Worm (Caenorhabditis elegans) whole organism, L1 larva: Measurements from ENCODE around the gene fbxb-3.

ENCODE experiments used
- C04F5.9 ChIP-seq: sonication (generic microtip); optimal IDR thresholded peaks from 2 replicates; lab custom pipeline; 2016; ENCODE audit warnings: missing genetic modification characterization, missing compliant biosample characterization
- fkh-10 ChIP-seq: sonication (generic microtip); optimal IDR thresholded peaks from 2 replicates; lab custom pipeline; 2017; ENCODE audit warnings: missing biosample characterization, missing genetic modification reagents, missing genetic modification characterization
- hlh-17 ChIP-seq: fragments of 200-800 bp; sonication (Bioruptor generic); optimal IDR thresholded peaks from 2 replicates; lab custom pipeline; 2018; ENCODE audit warnings: missing genetic modification characterization, mild to moderate bottlenecking, missing compliant biosample characterization, moderate library complexity, borderline replicate concordance
- hlh-4 ChIP-seq: sonication (generic microtip); optimal IDR thresholded peaks from 2 replicates; lab custom pipeline; 2016; ENCODE audit warnings: mild to moderate bottlenecking, missing genetic modification characterization, missing compliant biosample characterization
- lsy-2 ChIP-seq, 2 experiments: fragments of 150-350 bp; optimal IDR thresholded peaks; 2 replicates each; lab custom pipeline; 2014; ENCODE audit warnings: missing biosample characterization in 2 of 2, missing genetic modification characterization in 2 of 2
- nhr-11 ChIP-seq: fragments of 150-350 bp; optimal IDR thresholded peaks from 2 replicates; lab custom pipeline; 2014; ENCODE audit warnings: missing biosample characterization, missing genetic modification characterization
- nhr-76 ChIP-seq: sonication (generic microtip); optimal IDR thresholded peaks from 2 replicates; lab custom pipeline; 2017; ENCODE audit warnings: missing biosample characterization, missing genetic modification characterization
- pqm-1 ChIP-seq: sonication (generic microtip); optimal IDR thresholded peaks from 3 replicates; lab custom pipeline; 2017; ENCODE audit warnings: missing biosample characterization, missing genetic modification characterization
- tbx-2 ChIP-seq: sonication (generic microtip); optimal IDR thresholded peaks from 2 replicates; lab custom pipeline; 2016; ENCODE audit warnings: missing genetic modification characterization, missing compliant biosample characterization
- xbp-1 ChIP-seq: sonication (generic microtip); optimal IDR thresholded peaks from 2 replicates; lab custom pipeline; 2016; ENCODE audit warnings: missing genetic modification characterization, missing compliant biosample characterization
- ztf-4 ChIP-seq: fragments of 150-350 bp; optimal IDR thresholded peaks from 2 replicates; lab custom pipeline; 2014; ENCODE audit warnings: missing biosample characterization, missing genetic modification characterization

DNA sequence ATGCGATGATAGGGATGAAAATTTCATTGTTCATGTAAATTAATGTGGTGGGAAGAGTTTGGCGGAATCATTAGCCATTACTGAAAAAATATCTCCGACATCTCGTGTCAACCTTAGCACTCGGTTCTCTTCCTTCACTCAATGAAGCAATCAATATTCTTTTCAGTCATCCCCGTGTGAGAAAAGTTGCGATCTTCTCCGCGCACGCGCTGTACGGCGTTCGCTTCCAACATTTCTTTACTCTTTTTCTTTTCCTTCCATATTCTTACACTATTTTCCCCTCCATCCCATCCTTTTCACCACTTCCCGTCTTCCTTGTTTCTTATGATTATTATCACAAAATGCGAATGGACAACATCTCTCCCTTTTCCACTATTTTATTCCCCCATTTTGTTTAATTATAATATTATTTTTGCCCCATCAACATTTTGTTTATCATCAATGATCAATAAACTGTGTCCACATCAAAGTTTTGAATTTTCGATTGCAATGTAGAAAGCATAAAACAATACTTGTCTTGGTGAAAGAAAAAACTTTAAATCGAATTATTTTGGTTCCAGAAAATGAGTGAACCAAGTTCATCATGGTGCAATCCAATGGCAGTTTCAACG lies 21.3 kb downstream of the fbxb-3 start, which contains the start of gene mob-1:
- TF ChIP-seq nhr-76 (tag; lab: Kevin White, UChicago) (no peak), tbx-2 (no peak), hlh-4 (no peak), xbp-1 (tag; lab: Kevin White, UChicago) (no peak), nhr-11 (tag; lab: Kevin White, UChicago) (no peak), C04F5.9 (tag; lab: Kevin White, UChicago) (no peak), lsy-2 (tag; optimal IDR thresholded peaks at IDR 0.05; lab: Kevin White, UChicago) (no peak), pqm-1 (tag; lab: Kevin White, UChicago) (no peak), ztf-4 (tag; lab: Kevin White, UChicago) (no peak), hlh-17 (no peak), fkh-10 (no peak)
